Fruit fly (Drosophila melanogaster) whole organism, adult: ENCODE measurements around the gene CG32679.

Experiments used
- CG11617 ChIP-seq: fragments of 200-800 bp; sonication (Bioruptor generic); optimal IDR thresholded peaks from 2 replicates; lab custom pipeline; 2017; ENCODE audit warnings: mild to moderate bottlenecking, missing biosample characterization, missing genetic modification reagents, missing genetic modification characterization
- CG12768 ChIP-seq: fragments of 200-800 bp; sonication (Bioruptor generic); optimal IDR thresholded peaks from 2 replicates; lab custom pipeline; 2017; ENCODE audit warnings: missing biosample characterization, missing genetic modification characterization, mild to moderate bottlenecking, moderate library complexity, missing genetic modification reagents
- CG14711 ChIP-seq: fragments of 200-800 bp; sonication (Bioruptor generic); optimal IDR thresholded peaks from 2 replicates; lab custom pipeline; 2018; ENCODE audit warnings: missing biosample characterization, mild to moderate bottlenecking, missing genetic modification characterization, moderate library complexity
- CG1620 ChIP-seq: fragments of 200-800 bp; sonication (Bioruptor generic); optimal IDR thresholded peaks from 2 replicates; lab custom pipeline; 2016; ENCODE audit warnings: missing biosample characterization, missing genetic modification characterization
- CG33017 ChIP-seq: fragments of 200-800 bp; sonication (Bioruptor generic); optimal IDR thresholded peaks from 2 replicates; lab custom pipeline; 2018; ENCODE audit warnings: missing biosample characterization, mild to moderate bottlenecking, missing genetic modification characterization, moderate library complexity
- CG5204 ChIP-seq: fragments of 200-800 bp; sonication (Bioruptor generic); optimal IDR thresholded peaks from 2 replicates; lab custom pipeline; 2016; ENCODE audit warnings: missing biosample characterization, missing genetic modification characterization
- CG7045 ChIP-seq: fragments of 200-800 bp; sonication (Bioruptor generic); optimal IDR thresholded peaks from 2 replicates; lab custom pipeline; 2017; ENCODE audit warnings: missing biosample characterization, mild to moderate bottlenecking, missing genetic modification characterization
- CG7101 ChIP-seq: fragments of 200-800 bp; sonication (Bioruptor generic); optimal IDR thresholded peaks from 2 replicates; lab custom pipeline; 2018; ENCODE audit warnings: missing biosample characterization, mild to moderate bottlenecking, missing genetic modification characterization, moderate library complexity
- Clk ChIP-seq: fragments of 200-800 bp; sonication (Bioruptor generic); optimal IDR thresholded peaks from 2 replicates; lab custom pipeline; 2017; ENCODE audit warnings: missing biosample characterization, missing genetic modification characterization
- Crg-1 ChIP-seq: fragments of 200-800 bp; sonication (Bioruptor generic); optimal IDR thresholded peaks from 2 replicates; lab custom pipeline; 2016; ENCODE audit warnings: missing biosample characterization, missing genetic modification characterization
- Hr96 ChIP-seq: fragments of 200-800 bp; sonication (Bioruptor generic); optimal IDR thresholded peaks from 2 replicates; lab custom pipeline; 2016; ENCODE audit warnings: missing biosample characterization, missing genetic modification characterization
- Mnt ChIP-seq: fragments of 200-800 bp; sonication (Bioruptor generic); optimal IDR thresholded peaks from 2 replicates; lab custom pipeline; 2016; ENCODE audit warnings: missing biosample characterization, mild to moderate bottlenecking, missing genetic modification characterization
- bab1 ChIP-seq: fragments of 200-800 bp; sonication (Bioruptor generic); optimal IDR thresholded peaks from 3 replicates; lab custom pipeline; 2019; ENCODE audit warnings: missing biosample characterization, mild to moderate bottlenecking, missing genetic modification characterization, moderate library complexity
- cic ChIP-seq: fragments of 200-800 bp; sonication (Bioruptor generic); optimal IDR thresholded peaks from 2 replicates; lab custom pipeline; 2017; ENCODE audit warnings: missing biosample characterization, mild to moderate bottlenecking, missing genetic modification characterization, moderate library complexity
- cnc ChIP-seq, 2 experiments: fragments of >200 bp; optimal IDR thresholded peaks; 2 replicates each; lab custom pipeline; 2017
- kay ChIP-seq: fragments of 200-800 bp; sonication (Bioruptor generic); peaks from one replicate; lab custom pipeline; 2016; ENCODE audit warnings: missing biosample characterization, missing genetic modification characterization, borderline replicate concordance
- ovo ChIP-seq: fragments of 200-800 bp; sonication (Bioruptor generic); optimal IDR thresholded peaks from 2 replicates; lab custom pipeline; 2016; ENCODE audit warnings: missing biosample characterization, missing genetic modification characterization
- pad ChIP-seq: fragments of 200-800 bp; sonication (Bioruptor generic); optimal IDR thresholded peaks from 3 replicates; lab custom pipeline; 2017; ENCODE audit warnings: missing biosample characterization, missing genetic modification characterization, mild to moderate bottlenecking, moderate library complexity, missing genetic modification reagents
- tj ChIP-seq: fragments of 200-800 bp; sonication (Bioruptor generic); optimal IDR thresholded peaks from 3 replicates; lab custom pipeline; 2017; ENCODE audit warnings: missing biosample characterization, mild to moderate bottlenecking, missing genetic modification characterization, moderate library complexity
- toe ChIP-seq: fragments of 200-800 bp; sonication (Bioruptor generic); optimal IDR thresholded peaks from 2 replicates; lab custom pipeline; 2016; ENCODE audit warnings: missing biosample characterization, missing genetic modification characterization

The CG32679 gene

DNA sequence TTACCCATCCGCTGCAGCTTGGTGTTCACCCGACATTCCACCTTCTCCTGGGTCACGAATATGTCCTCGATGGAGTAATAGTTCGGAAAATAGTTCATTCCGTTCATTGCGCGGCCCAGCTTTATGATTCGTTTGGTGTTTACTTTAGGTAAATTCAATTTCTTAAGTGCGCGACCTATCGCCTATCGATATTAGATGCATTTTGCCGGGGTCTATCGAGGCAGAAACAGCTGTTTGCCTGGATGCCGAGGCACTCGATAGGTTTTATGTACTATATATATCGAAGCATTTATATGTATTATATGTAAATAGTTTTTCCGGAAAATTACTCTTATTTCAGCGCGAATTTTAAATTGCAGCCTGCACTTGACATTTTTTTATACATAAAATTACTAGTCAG is 17.7 kb upstream of the CG32679 start:
- TF ChIP-seq CG33017 (tag; lab: Kevin White, UChicago) (no peak), cnc (optimal IDR thresholded peaks at IDR 0.05; lab: Kevin White, UChicago) (no peak), cic (GFP tag; lab: Kevin White, UChicago) (no peak), CG14711 (tag; lab: Kevin White, UChicago) (no peak), tj (no peak), ovo (no peak), Hr96 (GFP tag; lab: Kevin White, UChicago) (no peak), CG5204 (GFP tag; lab: Kevin White, UChicago) (no peak), Mnt (no peak), Clk (no peak), CG11617 (no peak), toe (GFP tag; lab: Kevin White, UChicago) (no peak), kay (no peak), CG7101 (tag; lab: Kevin White, UChicago) (no peak), CG7045 (GFP tag; lab: Kevin White, UChicago) (no peak), CG12768 (GFP tag; lab: Kevin White, UChicago) (no peak), pad (no peak), CG1620 (no peak), bab1 (GFP tag; lab: Kevin White, UChicago) (no peak)

DNA sequence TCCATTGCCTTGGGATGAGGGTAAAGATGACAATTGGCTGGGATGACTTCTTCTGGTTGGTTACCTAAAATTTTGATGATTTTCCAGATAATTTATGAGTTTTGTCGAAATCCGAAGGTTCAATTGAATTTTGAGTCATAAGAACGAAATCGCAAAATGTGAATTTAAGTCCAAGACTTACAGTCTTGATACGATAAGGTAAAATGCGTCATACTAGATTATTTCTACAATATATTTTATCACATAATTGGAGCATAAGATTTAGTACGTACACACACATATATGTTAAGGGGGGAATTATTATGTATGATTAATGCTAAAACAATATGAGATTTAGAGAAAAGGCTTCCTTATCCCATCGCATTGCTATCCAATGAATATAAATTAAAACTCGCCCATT is 14.0 kb upstream of the CG32679 start, which contains the start of gene CG32681:
CG32681 (minus strand) TSS at position 101 of the 400 bp plus-strand sequence.
- TF ChIP-seq CG1620 (no peak), Hr96 (GFP tag; lab: Kevin White, UChicago) (no peak), CG33017 (tag; lab: Kevin White, UChicago) (no peak), ovo (no peak), CG14711 (tag; lab: Kevin White, UChicago) (no peak), Clk (no peak), CG7045 (GFP tag; lab: Kevin White, UChicago) (no peak), toe (GFP tag; lab: Kevin White, UChicago) (no peak), Mnt (no peak), CG11617 (no peak), cic (GFP tag; lab: Kevin White, UChicago) (no peak)

DNA sequence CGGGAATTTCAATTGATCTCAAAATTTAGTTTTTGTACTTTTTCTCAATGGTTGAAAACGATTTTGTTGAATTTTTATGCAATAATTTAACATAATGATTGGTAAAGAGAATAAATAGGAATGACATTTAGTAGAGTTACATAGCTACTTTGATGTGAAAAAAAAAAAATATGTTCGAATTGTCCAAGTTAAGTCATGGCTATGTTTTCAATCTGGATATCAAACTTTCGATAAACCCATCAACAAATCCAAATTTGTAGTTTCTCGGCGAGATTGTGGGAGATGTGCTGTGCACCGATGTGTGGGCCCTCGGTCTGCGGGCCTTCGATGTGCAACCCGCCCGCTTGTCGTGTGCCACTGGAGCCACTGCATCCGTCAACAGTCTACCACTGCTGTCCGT is 7.9 kb upstream of the CG32679 start, which contains the start of the genes CG32686 and CG2898:
CG32686 (minus strand) TSS at position 101 of the 400 bp plus-strand sequence.
CG2898 (plus strand) TSS at position 159 of the 400 bp plus-strand sequence.
- no peak for TF ChIP-seq CG33017 (tag; lab: Kevin White, UChicago)
- no peak for TF ChIP-seq Mnt

DNA sequence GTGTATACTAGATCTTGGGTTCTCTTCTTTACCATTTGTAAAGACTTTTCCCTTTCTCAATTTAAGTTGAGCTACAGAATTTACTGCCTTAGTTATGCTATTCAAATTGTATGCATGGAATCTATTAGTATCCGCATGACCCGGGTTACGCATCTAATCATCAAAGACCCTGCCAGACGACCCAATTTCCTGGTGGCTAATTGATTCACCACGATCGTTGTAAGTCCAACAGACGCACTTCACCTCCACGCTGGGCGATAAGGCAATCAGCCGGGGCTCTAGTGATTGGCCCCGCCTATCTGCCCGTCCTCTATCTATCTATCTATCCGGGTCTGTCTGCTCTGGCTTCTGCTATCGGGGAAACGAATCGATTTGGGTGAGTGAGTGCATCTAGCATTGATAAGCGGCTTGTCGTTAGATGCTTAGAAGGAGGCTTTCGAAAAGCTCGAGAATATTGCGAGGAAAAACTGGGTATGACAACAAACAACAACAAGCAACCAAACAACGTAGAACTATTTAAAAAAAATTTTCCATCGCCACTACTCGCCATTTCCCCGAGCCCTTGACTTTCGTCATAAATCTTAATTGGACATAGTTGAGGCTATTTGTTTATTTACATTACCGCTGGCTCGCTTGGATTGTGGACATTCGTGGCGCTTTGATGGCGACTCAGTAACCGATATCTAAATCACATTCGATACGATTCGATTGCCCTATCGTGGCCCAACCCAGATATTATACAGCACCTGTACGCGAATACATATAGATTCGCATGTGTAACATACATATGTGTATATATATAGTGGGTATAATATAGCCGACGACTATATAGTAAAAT is 3.1 kb upstream of the CG32679 start:
- peak; percentile 6 for TF ChIP-seq CG12768 (GFP tag; lab: Kevin White, UChicago)
- peak; percentile 79 for TF ChIP-seq cic (GFP tag; lab: Kevin White, UChicago)
- TF ChIP-seq CG33017 (tag; lab: Kevin White, UChicago), result no peak
- TF ChIP-seq tj, result no peak
- TF ChIP-seq Mnt, result peak; percentile 51
- no peak for TF ChIP-seq CG14711 (tag; lab: Kevin White, UChicago)
- no peak for TF ChIP-seq Hr96 (GFP tag; lab: Kevin White, UChicago)

DNA sequence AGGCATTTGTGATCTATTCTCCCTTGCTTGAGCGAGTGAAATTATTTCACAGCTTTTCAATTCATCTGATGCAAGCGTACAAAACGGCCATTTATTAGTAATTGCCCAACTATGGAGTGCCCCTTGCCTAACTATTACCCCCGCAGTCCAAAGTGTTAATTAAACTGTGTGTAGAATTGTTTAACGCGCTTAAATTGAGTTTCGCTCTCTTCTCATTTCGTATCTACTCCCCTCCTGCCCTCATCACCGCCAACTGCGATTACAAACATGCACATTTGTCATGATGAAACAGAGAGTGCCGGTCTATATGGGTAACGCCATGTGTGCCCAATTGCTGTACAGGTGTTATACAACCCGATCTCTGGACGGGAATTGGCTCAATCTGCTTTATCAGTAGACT is 2.5 kb upstream of the CG32679 start:
- TF ChIP-seq Mnt (peak; percentile 49), CG7045 (GFP tag; lab: Kevin White, UChicago) (no peak), CG14711 (tag; lab: Kevin White, UChicago) (no peak), bab1 (GFP tag; lab: Kevin White, UChicago) (no peak), cnc (optimal IDR thresholded peaks at IDR 0.05; lab: Kevin White, UChicago) (no peak), kay (no peak), CG11617 (no peak), cic (GFP tag; lab: Kevin White, UChicago) (no peak), Crg-1 (GFP tag; lab: Kevin White, UChicago) (peak; percentile 34), CG5204 (GFP tag; lab: Kevin White, UChicago) (no peak), Hr96 (GFP tag; lab: Kevin White, UChicago) (no peak), CG1620 (no peak), toe (GFP tag; lab: Kevin White, UChicago) (peak; percentile 15), CG33017 (tag; lab: Kevin White, UChicago) (no peak), Clk (no peak), CG7101 (tag; lab: Kevin White, UChicago) (no peak), ovo (no peak), tj (no peak)

DNA sequence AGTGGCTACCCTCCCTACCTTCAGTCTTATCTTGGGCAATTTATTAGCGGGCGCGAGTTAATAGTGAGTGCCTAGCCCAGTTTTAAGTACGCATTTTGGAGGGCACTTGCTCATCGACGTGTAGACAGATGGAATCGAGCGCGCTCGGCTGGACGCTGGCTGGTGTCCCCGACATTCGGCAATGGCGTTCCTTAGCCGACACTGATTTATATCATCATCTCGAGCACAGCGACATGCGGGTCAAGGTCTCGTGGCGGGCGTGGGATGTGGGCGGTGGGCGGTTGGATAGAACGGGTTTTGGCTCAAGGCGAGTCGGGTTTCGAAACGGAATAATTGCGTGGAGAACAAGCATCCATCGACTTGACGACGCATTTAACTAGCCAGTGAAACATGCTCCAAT is 2.0 kb upstream of the CG32679 start:
- TF ChIP-seq CG11617 (no peak), cnc (optimal IDR thresholded peaks at IDR 0.05; lab: Kevin White, UChicago) (no peak)

DNA sequence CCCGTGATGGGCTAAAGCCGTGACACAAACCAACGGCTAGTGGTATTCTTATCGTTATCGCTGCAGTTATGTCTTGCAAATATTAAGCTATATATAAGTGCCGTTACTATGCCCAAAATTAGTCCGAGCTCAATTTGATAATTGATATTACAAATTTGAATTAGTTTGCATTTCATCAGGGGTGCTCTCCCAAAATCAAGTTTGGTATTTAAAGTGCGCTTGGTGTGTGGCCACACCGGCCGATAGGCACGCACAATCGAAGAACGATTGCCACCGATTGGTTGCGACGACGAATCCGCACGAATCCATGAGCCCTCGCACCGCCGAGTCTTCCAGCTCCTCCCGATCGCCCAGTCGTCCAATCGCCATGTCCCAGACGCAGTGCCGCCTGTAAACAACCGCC is 530 bp upstream of the CG32679 start, which contains the start of gene CG17841:
CG17841 (plus strand) TSS at position 252 of the 403 bp plus-strand sequence.
- TF ChIP-seq CG7101 (tag; lab: Kevin White, UChicago) (peak; percentile 2), Mnt (peak; percentile 16), tj (no peak), bab1 (GFP tag; lab: Kevin White, UChicago) (peak; percentile 65)
